Fruit fly (Drosophila melanogaster) whole organism, embryonic: ENCODE data around the gene CG46397.

Experiments
- Atf3 ChIP-seq: fragments of 200-800 bp; sonication (Bioruptor generic); optimal IDR thresholded peaks from 3 replicates; lab custom pipeline; 2016; ENCODE audit warnings: missing biosample characterization, missing genetic modification characterization
- BtbVII ChIP-seq: fragments of 200-800 bp; sonication (Bioruptor generic); optimal IDR thresholded peaks from 3 replicates; lab custom pipeline; 2017; ENCODE audit warnings: missing biosample characterization, mild to moderate bottlenecking, missing genetic modification characterization
- Bteb2 ChIP-seq: fragments of 200-800 bp; sonication (Bioruptor generic); optimal IDR thresholded peaks from 2 replicates; lab custom pipeline; 2016; ENCODE audit warnings: missing biosample characterization, missing genetic modification characterization
- CG10147 ChIP-seq: fragments of 200-800 bp; sonication (Bioruptor generic); optimal IDR thresholded peaks from 2 replicates; lab custom pipeline; 2019; ENCODE audit warnings: missing biosample characterization, mild to moderate bottlenecking, missing genetic modification characterization, moderate library complexity
- CG10267 ChIP-seq: fragments of 200-800 bp; sonication (Bioruptor generic); optimal IDR thresholded peaks from 2 replicates; lab custom pipeline; 2018; ENCODE audit warnings: missing biosample characterization, mild to moderate bottlenecking, missing genetic modification characterization, moderate library complexity
- CG10979 ChIP-seq: fragments of 200-800 bp; sonication (Bioruptor generic); optimal IDR thresholded peaks from 2 replicates; lab custom pipeline; 2018; ENCODE audit warnings: missing biosample characterization, mild to moderate bottlenecking, missing genetic modification characterization, moderate library complexity
- CG12299 ChIP-seq: fragments of 200-800 bp; sonication (Bioruptor generic); optimal IDR thresholded peaks from 2 replicates; lab custom pipeline; 2018; ENCODE audit warnings: missing biosample characterization, mild to moderate bottlenecking, missing genetic modification characterization
- CG12744 ChIP-seq: fragments of 200-800 bp; sonication (Bioruptor generic); optimal IDR thresholded peaks from 2 replicates; lab custom pipeline; 2016; ENCODE audit warnings: missing biosample characterization, missing genetic modification characterization
- CG13296 ChIP-seq: fragments of 200-800 bp; sonication (Bioruptor generic); optimal IDR thresholded peaks from 3 replicates; lab custom pipeline; 2018; ENCODE audit warnings: missing biosample characterization, mild to moderate bottlenecking, missing genetic modification characterization
- CG14014 ChIP-seq: fragments of 200-800 bp; sonication (Bioruptor generic); IDR thresholded peaks from 2 replicates; pipeline ENCODE4 v1.3.6; 2022; ENCODE audit warnings: missing biosample characterization, missing genetic modification characterization
- CG14050 ChIP-seq: fragments of 200-800 bp; sonication (Bioruptor generic); IDR thresholded peaks from 3 replicates; pipeline ENCODE4 v1.3.6; 2022; ENCODE audit warnings: missing biosample characterization, missing genetic modification characterization
- CG15269 ChIP-seq: fragments of 200-800 bp; sonication (Bioruptor generic); optimal IDR thresholded peaks from 2 replicates; lab custom pipeline; 2018; ENCODE audit warnings: missing biosample characterization, mild to moderate bottlenecking, missing genetic modification characterization, moderate library complexity
- CG15601 ChIP-seq: fragments of 200-800 bp; sonication (Bioruptor generic); optimal IDR thresholded peaks from 3 replicates; lab custom pipeline; 2019; ENCODE audit warnings: missing biosample characterization, mild to moderate bottlenecking, missing genetic modification characterization, moderate library complexity
- CG17359 ChIP-seq: fragments of 200-800 bp; sonication (Bioruptor generic); optimal IDR thresholded peaks from 3 replicates; lab custom pipeline; 2018; ENCODE audit warnings: missing biosample characterization, mild to moderate bottlenecking, missing genetic modification characterization, moderate library complexity
- CG18262 ChIP-seq: fragments of 200-800 bp; optimal IDR thresholded peaks from 3 replicates; lab custom pipeline; 2019; ENCODE audit warnings: missing biosample characterization, mild to moderate bottlenecking, missing genetic modification characterization, moderate library complexity
- CG1832 ChIP-seq: fragments of 200-800 bp; sonication (Bioruptor generic); optimal IDR thresholded peaks from 2 replicates; lab custom pipeline; 2017; ENCODE audit warnings: missing biosample characterization, mild to moderate bottlenecking, missing genetic modification characterization, inconsistent platforms
- CG2116 ChIP-seq: fragments of 200-800 bp; sonication (Bioruptor generic); optimal IDR thresholded peaks from 3 replicates; lab custom pipeline; 2018; ENCODE audit warnings: missing biosample characterization, mild to moderate bottlenecking, missing genetic modification characterization
- CG2120 ChIP-seq: fragments of 200-800 bp; sonication (Bioruptor generic); optimal IDR thresholded peaks from 3 replicates; lab custom pipeline; 2016; ENCODE audit warnings: missing biosample characterization, missing genetic modification characterization
- CG31441 ChIP-seq: fragments of 200-800 bp; sonication (Bioruptor generic); IDR thresholded peaks from 2 replicates; pipeline ENCODE4 v1.3.6; 2022; ENCODE audit warnings: missing biosample characterization, missing genetic modification characterization
- CG32532 ChIP-seq: fragments of 200-800 bp; sonication (Bioruptor generic); IDR thresholded peaks from 2 replicates; pipeline ENCODE4 v1.3.6; 2022; ENCODE audit warnings: missing biosample characterization, missing genetic modification characterization
- CG32767 ChIP-seq: fragments of 200-800 bp; sonication (Bioruptor generic); IDR thresholded peaks from 2 replicates; pipeline ENCODE4 v1.3.6; 2022; ENCODE audit warnings: missing biosample characterization, missing genetic modification characterization
- CG43689 ChIP-seq: fragments of 200-800 bp; sonication (Bioruptor generic); IDR thresholded peaks from 2 replicates; pipeline ENCODE4 v1.3.6; 2022; ENCODE audit warnings: missing biosample characterization, missing genetic modification characterization
- CG4820 ChIP-seq: fragments of 200-800 bp; sonication (Bioruptor generic); optimal IDR thresholded peaks from 3 replicates; lab custom pipeline; 2016; ENCODE audit warnings: missing biosample characterization, missing genetic modification characterization
- CG6854 ChIP-seq: fragments of 200-800 bp; sonication (Bioruptor generic); optimal IDR thresholded peaks from 3 replicates; lab custom pipeline; 2017; ENCODE audit warnings: missing biosample characterization, mild to moderate bottlenecking, missing genetic modification characterization
- CG7372 ChIP-seq: fragments of 200-800 bp; sonication (Bioruptor generic); IDR thresholded peaks from 2 replicates; pipeline ENCODE4 v1.3.6; 2022; ENCODE audit warnings: missing biosample characterization, missing genetic modification characterization
- CG7928 ChIP-seq: fragments of 200-800 bp; sonication (Bioruptor generic); optimal IDR thresholded peaks from 2 replicates; lab custom pipeline; 2017; ENCODE audit warnings: missing biosample characterization, mild to moderate bottlenecking, missing genetic modification characterization
- CG8944 ChIP-seq: fragments of 200-800 bp; sonication (Bioruptor generic); optimal IDR thresholded peaks from 3 replicates; lab custom pipeline; 2016; ENCODE audit warnings: missing biosample characterization, missing genetic modification characterization
- Hr51 ChIP-seq, 2 experiments: fragments of 200-800 bp; sonication (Bioruptor generic); optimal IDR thresholded peaks; 2 replicates in 1 of 2; 3 replicates in 1 of 2; lab custom pipeline; 2016 to 2018; ENCODE audit warnings: missing biosample characterization in 2 of 2, missing genetic modification characterization in 2 of 2, mild to moderate bottlenecking in 1 of 2, moderate library complexity in 1 of 2
- Max ChIP-seq: fragments of 200-800 bp; sonication (Bioruptor generic); optimal IDR thresholded peaks from 2 replicates; lab custom pipeline; 2016; ENCODE audit warnings: missing biosample characterization, mild to moderate bottlenecking, missing genetic modification characterization
- Nf-YB ChIP-seq: fragments of 200-800 bp; sonication (Bioruptor generic); optimal IDR thresholded peaks from 3 replicates; lab custom pipeline; 2019; ENCODE audit warnings: missing biosample characterization, mild to moderate bottlenecking, missing genetic modification characterization, moderate library complexity
- Ptx1 ChIP-seq: fragments of 200-800 bp; sonication (Bioruptor generic); IDR thresholded peaks from 2 replicates; pipeline ENCODE4 v1.3.6; 2022; ENCODE audit warnings: missing biosample characterization, missing genetic modification characterization
- abd-A ChIP-seq: fragments of 200-800 bp; sonication (Bioruptor generic); optimal IDR thresholded peaks from 3 replicates; lab custom pipeline; 2019; ENCODE audit warnings: missing biosample characterization, mild to moderate bottlenecking, missing genetic modification characterization, moderate library complexity
- ase ChIP-seq: fragments of 200-800 bp; sonication (Bioruptor generic); IDR thresholded peaks from 3 replicates; pipeline ENCODE4 v1.3.6; 2022; ENCODE audit warnings: missing biosample characterization, missing genetic modification characterization
- cwo ChIP-seq: fragments of 200-800 bp; sonication (Bioruptor generic); optimal IDR thresholded peaks from 3 replicates; lab custom pipeline; 2017; ENCODE audit warnings: missing biosample characterization, missing genetic modification characterization, mild to moderate bottlenecking, moderate library complexity, missing genetic modification reagents
- dpn ChIP-seq, 2 experiments: fragments of 200-800 bp; sonication (Bioruptor generic); optimal IDR thresholded peaks; 3 replicates each; lab custom pipeline; 2016; ENCODE audit warnings: missing biosample characterization in 2 of 2, missing genetic modification characterization in 2 of 2
- ems ChIP-seq: fragments of 200-800 bp; sonication (Bioruptor generic); optimal IDR thresholded peaks from 3 replicates; lab custom pipeline; 2016; ENCODE audit warnings: missing biosample characterization, missing genetic modification characterization
- fd3F ChIP-seq: fragments of 200-800 bp; sonication (Bioruptor generic); optimal IDR thresholded peaks from 2 replicates; lab custom pipeline; 2018; ENCODE audit warnings: missing biosample characterization, mild to moderate bottlenecking, missing genetic modification characterization, moderate library complexity
- fd96Cb ChIP-seq: fragments of 200-800 bp; sonication (Bioruptor generic); optimal IDR thresholded peaks from 2 replicates; lab custom pipeline; 2018; ENCODE audit warnings: missing biosample characterization, mild to moderate bottlenecking, missing genetic modification characterization, moderate library complexity
- gro ChIP-seq: fragments of 200-800 bp; sonication (Bioruptor generic); optimal IDR thresholded peaks from 2 replicates; lab custom pipeline; 2016; ENCODE audit warnings: missing biosample characterization, missing genetic modification characterization
- ken ChIP-seq: fragments of 200-800 bp; sonication (Bioruptor generic); IDR thresholded peaks from 3 replicates; pipeline ENCODE4 v1.3.6; 2022; ENCODE audit warnings: missing biosample characterization, missing genetic modification characterization
- nmo ChIP-seq: fragments of 200-800 bp; sonication (Bioruptor generic); optimal IDR thresholded peaks from 2 replicates; lab custom pipeline; 2018; ENCODE audit warnings: missing biosample characterization, mild to moderate bottlenecking, missing genetic modification characterization, moderate library complexity
- prd ChIP-seq, 3 experiments: fragments of >200 bp in 2 of 3; fragments of 200-800 bp in 1 of 3; sonication (Bioruptor generic) in 1 of 3; optimal IDR thresholded peaks in 2 of 3; IDR thresholded peaks in 1 of 3; 2 replicates in 2 of 3; 3 replicates in 1 of 3; pipeline versions ENCODE4 v1.3.6 to Lab custom; 2017 to 2022; ENCODE audit warnings: missing biosample characterization in 1 of 3, missing genetic modification characterization in 1 of 3
- row ChIP-seq: fragments of 200-800 bp; sonication (Bioruptor generic); IDR thresholded peaks from 3 replicates; pipeline ENCODE4 v1.3.6; 2022; ENCODE audit warnings: missing biosample characterization, missing genetic modification characterization
- salm ChIP-seq: fragments of 200-800 bp; sonication (Bioruptor generic); optimal IDR thresholded peaks from 2 replicates; lab custom pipeline; 2018; ENCODE audit warnings: missing biosample characterization, mild to moderate bottlenecking, missing genetic modification characterization
- sens ChIP-seq: fragments of 200-800 bp; sonication (Bioruptor generic); peaks from one replicate; lab custom pipeline; 2016; ENCODE audit warnings: missing biosample characterization, missing genetic modification characterization
- sisA ChIP-seq: fragments of 200-800 bp; sonication (Bioruptor generic); IDR thresholded peaks from 2 replicates; pipeline ENCODE4 v1.3.6; 2022; ENCODE audit warnings: missing biosample characterization, missing genetic modification characterization
- tio ChIP-seq: fragments of 200-800 bp; sonication (Bioruptor generic); optimal IDR thresholded peaks from 2 replicates; lab custom pipeline; 2017; ENCODE audit warnings: missing biosample characterization, missing genetic modification characterization, inconsistent platforms
- zfh2 ChIP-seq: fragments of 200-800 bp; sonication (Bioruptor generic); optimal IDR thresholded peaks from 2 replicates; lab custom pipeline; 2016; ENCODE audit warnings: missing biosample characterization, missing genetic modification characterization

Gene CG46397

dm6 chr2L:8982584-8983302 lies 35.7 kb downstream of the CG46397 start:
- TF ChIP-seq CG32532 (GFP tag; lab: Robert Waterston, UW) = peak; percentile 50; the same call in 1 of the 2 replicates
- peak; percentile 40 for TF ChIP-seq CG12299 (tag; lab: Kevin White, UChicago)
- peak in 1 of 2 experiments; percentile 83 for TF ChIP-seq Hr51 (GFP tag; optimal IDR thresholded peaks at IDR 0.05; lab: Kevin White, UChicago)
- peak; percentile 50 for TF ChIP-seq CG10147
- 0 out of 2 replicates have a peak, but pooled peaks have one; percentile 27 for TF ChIP-seq CG32767 (GFP tag; lab: Robert Waterston, UW)
- TF ChIP-seq fd96Cb (tag; lab: Kevin White, UChicago) = peak; percentile 41
- no peak for TF ChIP-seq CG43689 (GFP tag; lab: Robert Waterston, UW)
- no peak for TF ChIP-seq ken (GFP tag; lab: Robert Waterston, UW)
- peak; percentile 23 for TF ChIP-seq CG12744
- no peak for TF ChIP-seq CG1832 (GFP tag; lab: Kevin White, UChicago)
- peak; percentile 21 for TF ChIP-seq zfh2 (GFP tag; lab: Kevin White, UChicago)
- peak; percentile 30 for TF ChIP-seq CG6854 (GFP tag; lab: Kevin White, UChicago)
- peak; percentile 45 for TF ChIP-seq fd3F
- no peak for TF ChIP-seq sisA (GFP tag; lab: Robert Waterston, UW)
- TF ChIP-seq CG31441 = peak; percentile 58; the same call in 1 of the 2 replicates
- peak; percentile 11 for TF ChIP-seq Nf-YB
- TF ChIP-seq prd (optimal IDR thresholded peaks at IDR 0.05; lab: Kevin White, UChicago) = no peak
- TF ChIP-seq prd (GFP tag; IDR thresholded peaks at IDR 0.05; lab: Robert Waterston, UW) = no peak; the same call in 2 of the 3 replicates
- TF ChIP-seq CG13296 (GFP tag; lab: Kevin White, UChicago) = peak; percentile 63
- TF ChIP-seq Max = peak; percentile 14
- TF ChIP-seq Atf3 (GFP tag; lab: Kevin White, UChicago) = peak; percentile 34
- peak; percentile 49 for TF ChIP-seq CG2120 (GFP tag; lab: Kevin White, UChicago)
- TF ChIP-seq CG18262 = peak; percentile 2
- peak; percentile 3 for TF ChIP-seq abd-A (tag; lab: Kevin White, UChicago)
- TF ChIP-seq row (GFP tag; lab: Robert Waterston, UW) = peak; percentile 73
- no peak for TF ChIP-seq CG15601 (tag; lab: Kevin White, UChicago)
- TF ChIP-seq tio (GFP tag; lab: Kevin White, UChicago) = peak; percentile 26
- TF ChIP-seq Bteb2 (GFP tag; lab: Kevin White, UChicago) = peak; percentile 34
- peak; percentile 45; the same call in 1 of the 3 replicates for TF ChIP-seq ase (GFP tag; lab: Robert Waterston, UW)
- peak; percentile 34 to 61 for TF ChIP-seq dpn (GFP tag; optimal IDR thresholded peaks at IDR 0.05; lab: Kevin White, UChicago)
- TF ChIP-seq CG7928 (GFP tag; lab: Kevin White, UChicago) = peak; percentile 4
- peak; percentile 43 for TF ChIP-seq nmo (GFP tag; lab: Kevin White, UChicago)
- TF ChIP-seq BtbVII (GFP tag; lab: Kevin White, UChicago) = peak; percentile 40
- TF ChIP-seq Ptx1 (GFP tag; lab: Robert Waterston, UW) = peak; percentile 62
- no peak for TF ChIP-seq CG2116 (GFP tag; lab: Kevin White, UChicago)
- peak; percentile 25; the same call in 1 of the 3 replicates for TF ChIP-seq CG14050 (GFP tag; lab: Robert Waterston, UW)
- TF ChIP-seq sens = peak; percentile 92
- TF ChIP-seq CG14014 (GFP tag; lab: Robert Waterston, UW) = peak; percentile 52; the same call in 1 of the 2 replicates
- peak; percentile 85 for TF ChIP-seq CG15269
- TF ChIP-seq CG7372 (GFP tag; lab: Robert Waterston, UW) = peak; percentile 47; the same call in 1 of the 2 replicates
- TF ChIP-seq salm (tag; lab: Kevin White, UChicago) = peak; percentile 40
- TF ChIP-seq CG17359 (tag; lab: Kevin White, UChicago) = peak; percentile 70
- peak; percentile 1 for TF ChIP-seq CG10979 (tag; lab: Kevin White, UChicago)
- peak; percentile 32 for TF ChIP-seq cwo (GFP tag; lab: Kevin White, UChicago)
- TF ChIP-seq ems = peak; percentile 21
- TF ChIP-seq CG8944 = peak; percentile 13
- TF ChIP-seq CG4820 (GFP tag; lab: Kevin White, UChicago) = peak; percentile 6
- TF ChIP-seq CG10267 (tag; lab: Kevin White, UChicago) = peak; percentile 34
- TF ChIP-seq gro (GFP tag; lab: Kevin White, UChicago) = peak; percentile 62
